Worm (Caenorhabditis elegans) whole organism, L4 larva: Measurements from ENCODE around the gene R02E4.3.

Experiments
- F37D6.2 ChIP-seq: sonication (generic microtip); optimal IDR thresholded peaks from 2 replicates; lab custom pipeline; 2016; ENCODE audit warnings: mild to moderate bottlenecking, missing genetic modification characterization, missing compliant biosample characterization
- F49E8.2 ChIP-seq: sonication (generic microtip); optimal IDR thresholded peaks from 2 replicates; lab custom pipeline; 2016; ENCODE audit warnings: missing compliant biosample characterization, mild to moderate bottlenecking, missing genetic modification characterization, borderline replicate concordance
- T26A8.4 ChIP-seq: fragments of 200-800 bp; sonication (Bioruptor generic); IDR thresholded peaks from 2 replicates; pipeline ENCODE4 v1.3.6; 2022; ENCODE audit warnings: missing genetic modification characterization, missing compliant biosample characterization
- Y105C5A.15 ChIP-seq: fragments of 200-800 bp; sonication (Bioruptor generic); IDR thresholded peaks from 2 replicates; pipeline ENCODE4 v1.3.6; 2022; ENCODE audit warnings: missing genetic modification characterization, missing compliant biosample characterization
- Y48G9A.11 ChIP-seq: fragments of 200-800 bp; sonication (Bioruptor generic); IDR thresholded peaks from 2 replicates; pipeline ENCODE4 v1.3.6; 2022; ENCODE audit warnings: missing genetic modification reagents, missing genetic modification characterization, missing compliant biosample characterization
- Y75B8A.6 ChIP-seq: fragments of 200-800 bp; sonication (Bioruptor generic); IDR thresholded peaks from 2 replicates; pipeline ENCODE4 v1.3.6; 2022; ENCODE audit warnings: missing genetic modification reagents, missing genetic modification characterization, missing compliant biosample characterization
- ZK337.2 ChIP-seq: fragments of 200-800 bp; sonication (Bioruptor generic); IDR thresholded peaks from 2 replicates; pipeline ENCODE4 v1.3.6; 2022; ENCODE audit warnings: missing genetic modification reagents, missing genetic modification characterization, missing compliant biosample characterization
- aha-1 ChIP-seq: fragments of 150-350 bp; peaks from one replicate; lab custom pipeline; 2014; ENCODE audit warnings: missing biosample characterization, missing genetic modification characterization
- ama-1 ChIP-seq: fragments of 150-350 bp; optimal IDR thresholded peaks from 2 replicates; lab custom pipeline; 2014; ENCODE audit warnings: inconsistent platforms, mixed read lengths
- arid-1 ChIP-seq: fragments of 200-800 bp; sonication (Bioruptor generic); conservative IDR thresholded peaks from 2 replicates; pipeline ENCODE4 v1.3.6; 2022; ENCODE audit warnings: missing genetic modification reagents, missing genetic modification characterization, missing compliant biosample characterization
- ceh-20 ChIP-seq: fragments of 200-800 bp; sonication (Bioruptor generic); IDR thresholded peaks from 2 replicates; pipeline ENCODE4 v1.3.6; 2022; ENCODE audit warnings: missing genetic modification reagents, missing genetic modification characterization, missing compliant biosample characterization
- ceh-32 ChIP-seq: sonication (generic microtip); optimal IDR thresholded peaks from 2 replicates; lab custom pipeline; 2016; ENCODE audit warnings: mild to moderate bottlenecking, missing genetic modification characterization, missing compliant biosample characterization; ENCODE audit not compliant: poor library complexity
- ctbp-1 ChIP-seq: fragments of 200-800 bp; sonication (Bioruptor generic); IDR thresholded peaks from 2 replicates; pipeline ENCODE4 v1.3.6; 2022; ENCODE audit warnings: missing genetic modification reagents, missing genetic modification characterization, missing compliant biosample characterization
- dmd-6 ChIP-seq: fragments of 200-800 bp; sonication (Bioruptor generic); IDR thresholded peaks from 2 replicates; pipeline ENCODE4 v1.3.6; 2022; ENCODE audit warnings: missing genetic modification reagents, missing genetic modification characterization, missing compliant biosample characterization
- dmd-8 ChIP-seq: fragments of 200-800 bp; sonication (Bioruptor generic); IDR thresholded peaks from 2 replicates; pipeline ENCODE4 v1.3.6; 2022; ENCODE audit warnings: missing genetic modification characterization, missing compliant biosample characterization
- dmd-9 ChIP-seq: fragments of 200-800 bp; sonication (Bioruptor generic); IDR thresholded peaks from 2 replicates; pipeline ENCODE4 v1.3.6; 2022; ENCODE audit warnings: missing genetic modification reagents, missing genetic modification characterization, missing compliant biosample characterization
- dpl-1 ChIP-seq: fragments of 150-350 bp; optimal IDR thresholded peaks from 2 replicates; lab custom pipeline; 2014; ENCODE audit warnings: missing biosample characterization, missing genetic modification reagents, missing genetic modification characterization
- dve-1 ChIP-seq: sonication (generic microtip); optimal IDR thresholded peaks from 2 replicates; lab custom pipeline; 2017; ENCODE audit warnings: antibody characterized with exemption, mild to moderate bottlenecking, missing genetic modification characterization, missing compliant biosample characterization; ENCODE audit not compliant: insufficient read depth
- egl-27 ChIP-seq: sonication (generic microtip); optimal IDR thresholded peaks from 3 replicates; lab custom pipeline; 2017; ENCODE audit warnings: missing biosample characterization, missing genetic modification reagents, missing genetic modification characterization
- egl-43 ChIP-seq: fragments of 200-800 bp; sonication (Bioruptor generic); IDR thresholded peaks from 2 replicates; pipeline ENCODE4 v1.3.6; 2022; ENCODE audit warnings: missing genetic modification reagents, missing genetic modification characterization, missing compliant biosample characterization
- fkh-10 ChIP-seq: fragments of 150-350 bp; optimal IDR thresholded peaks from 2 replicates; lab custom pipeline; 2014; ENCODE audit warnings: missing biosample characterization, missing genetic modification reagents, missing genetic modification characterization
- gei-8 ChIP-seq: fragments of 200-800 bp; sonication (Bioruptor generic); optimal IDR thresholded peaks from 2 replicates; lab custom pipeline; 2018; ENCODE audit warnings: mild to moderate bottlenecking, missing genetic modification characterization, missing compliant biosample characterization
- hif-1 ChIP-seq, 2 experiments: sonication (generic microtip); optimal IDR thresholded peaks; 2 replicates each; lab custom pipeline; 2016 to 2017; ENCODE audit warnings: missing compliant biosample characterization in 2 of 2, missing genetic modification characterization in 2 of 2, missing genetic modification reagents in 2 of 2, missing genotype in 2 of 2, mild to moderate bottlenecking in 1 of 2
- hlh-11 ChIP-seq: fragments of 200-800 bp; sonication (Bioruptor generic); optimal IDR thresholded peaks from 2 replicates; lab custom pipeline; 2018; ENCODE audit warnings: mild to moderate bottlenecking, missing genetic modification characterization, missing compliant biosample characterization
- hlh-30 ChIP-seq: sonication (generic microtip); optimal IDR thresholded peaks from 2 replicates; lab custom pipeline; 2017; ENCODE audit warnings: antibody characterized with exemption, mild to moderate bottlenecking, missing genetic modification characterization, missing compliant biosample characterization; ENCODE audit not compliant: insufficient read depth
- lim-7 ChIP-seq: fragments of 200-800 bp; sonication (Bioruptor generic); IDR thresholded peaks from 2 replicates; pipeline ENCODE4 v1.3.6; 2022; ENCODE audit warnings: missing genetic modification characterization, missing compliant biosample characterization
- lin-1 ChIP-seq: fragments of 200-800 bp; sonication (Bioruptor generic); IDR thresholded peaks from 2 replicates; pipeline ENCODE4 v1.3.6; 2022; ENCODE audit warnings: missing genetic modification reagents, missing genetic modification characterization, missing compliant biosample characterization
- lin-38 ChIP-seq: fragments of 200-800 bp; sonication (Bioruptor generic); IDR thresholded peaks from 2 replicates; pipeline ENCODE4 v1.3.6; 2022; ENCODE audit warnings: missing genetic modification reagents, missing genetic modification characterization, missing compliant biosample characterization
- lsy-2 ChIP-seq, 2 experiments: fragments of 150-350 bp in 1 of 2; sonication (generic microtip) in 1 of 2; optimal IDR thresholded peaks; 2 replicates each; lab custom pipeline; 2014 to 2017; ENCODE audit warnings: missing biosample characterization in 2 of 2, missing genetic modification characterization in 2 of 2
- madf-5 ChIP-seq, 2 experiments: fragments of 200-800 bp; sonication (Bioruptor generic); IDR thresholded peaks; 2 replicates each; pipeline ENCODE4 v1.3.6; 2022; ENCODE audit warnings: missing compliant biosample characterization in 2 of 2, missing genetic modification characterization in 2 of 2
- madf-9 ChIP-seq: fragments of 200-800 bp; sonication (Bioruptor generic); conservative IDR thresholded peaks from 2 replicates; pipeline ENCODE4 v1.3.6; 2022; ENCODE audit warnings: missing genetic modification reagents, missing genetic modification characterization, missing compliant biosample characterization
- mdl-1 ChIP-seq, 2 experiments: fragments of 150-350 bp in 1 of 2; sonication (generic microtip) in 1 of 2; optimal IDR thresholded peaks; 2 replicates each; lab custom pipeline; 2014 to 2017; ENCODE audit warnings: missing biosample characterization in 2 of 2, missing genetic modification characterization in 2 of 2
- mdt-29 ChIP-seq: fragments of 200-800 bp; sonication (Bioruptor generic); IDR thresholded peaks from 2 replicates; pipeline ENCODE4 v1.3.6; 2022; ENCODE audit warnings: missing genetic modification reagents, missing genetic modification characterization, missing compliant biosample characterization
- mep-1 ChIP-seq: fragments of 150-350 bp; sonication (generic microtip); optimal IDR thresholded peaks from 3 replicates; lab custom pipeline; 2014; ENCODE audit warnings: missing biosample characterization, missing genetic modification characterization
- mxl-3 ChIP-seq: fragments of 200-800 bp; sonication (Bioruptor generic); optimal IDR thresholded peaks from 2 replicates; lab custom pipeline; 2018; ENCODE audit warnings: mild to moderate bottlenecking, missing genetic modification characterization, missing compliant biosample characterization
- nhr-102 ChIP-seq: sonication (generic microtip); optimal IDR thresholded peaks from 2 replicates; lab custom pipeline; 2016; ENCODE audit warnings: mild to moderate bottlenecking, missing genetic modification characterization, moderate library complexity, missing compliant biosample characterization
- nhr-11 ChIP-seq: fragments of 150-350 bp; optimal IDR thresholded peaks from 2 replicates; lab custom pipeline; 2014; ENCODE audit warnings: missing biosample characterization, missing genetic modification characterization
- nhr-237 ChIP-seq: sonication (generic microtip); optimal IDR thresholded peaks from 2 replicates; lab custom pipeline; 2017; ENCODE audit warnings: missing biosample characterization, missing genetic modification characterization
- nhr-28 ChIP-seq: fragments of 150-350 bp; optimal IDR thresholded peaks from 2 replicates; lab custom pipeline; 2014; ENCODE audit warnings: missing biosample characterization, missing genetic modification characterization
- nhr-42 ChIP-seq: fragments of 200-800 bp; sonication (Bioruptor generic); IDR thresholded peaks from 2 replicates; pipeline ENCODE4 v1.3.6; 2022; ENCODE audit warnings: missing genetic modification characterization, missing compliant biosample characterization
- nhr-48 ChIP-seq: sonication (generic microtip); optimal IDR thresholded peaks from 2 replicates; lab custom pipeline; 2016; ENCODE audit warnings: mild to moderate bottlenecking, missing genetic modification characterization, missing compliant biosample characterization
- pha-4 ChIP-seq, 2 experiments: fragments of 150-350 bp in 1 of 2; fragments of 200-800 bp in 1 of 2; sonication (Bioruptor generic) in 1 of 2; IDR thresholded peaks in 1 of 2; optimal IDR thresholded peaks in 1 of 2; 2 replicates each; pipeline versions ENCODE4 v1.3.6 to Lab custom; 2014 to 2022; ENCODE audit warnings: missing genetic modification characterization in 2 of 2, missing genetic modification reagents in 2 of 2, missing biosample characterization in 1 of 2, missing compliant biosample characterization in 1 of 2
- set-16 ChIP-seq: fragments of 200-800 bp; sonication (Bioruptor generic); IDR thresholded peaks from 2 replicates; pipeline ENCODE4 v1.3.6; 2022; ENCODE audit warnings: missing genetic modification reagents, missing genetic modification characterization, missing compliant biosample characterization
- snpc-1.2 ChIP-seq: fragments of 200-800 bp; sonication (Bioruptor generic); IDR thresholded peaks from 2 replicates; pipeline ENCODE4 v1.3.6; 2022; ENCODE audit warnings: missing genetic modification reagents, missing genetic modification characterization, missing compliant biosample characterization
- spr-1 ChIP-seq: sonication (generic microtip); optimal IDR thresholded peaks from 2 replicates; lab custom pipeline; 2016; ENCODE audit warnings: mild to moderate bottlenecking, missing genetic modification characterization, missing compliant biosample characterization
- tra-1 ChIP-seq: fragments of 200-800 bp; sonication (Bioruptor generic); IDR thresholded peaks from 2 replicates; pipeline ENCODE4 v1.3.6; 2022; ENCODE audit warnings: missing genetic modification reagents, missing genetic modification characterization, missing compliant biosample characterization
- unc-130 ChIP-seq: sonication (generic microtip); optimal IDR thresholded peaks from 2 replicates; lab custom pipeline; 2016; ENCODE audit warnings: missing genetic modification reagents, missing genetic modification characterization, missing compliant biosample characterization
- zip-2 ChIP-seq: fragments of 150-350 bp; optimal IDR thresholded peaks from 2 replicates; lab custom pipeline; 2014; ENCODE audit warnings: missing biosample characterization, missing genetic modification characterization
- ztf-11 ChIP-seq: fragments of 150-350 bp; optimal IDR thresholded peaks from 2 replicates; lab custom pipeline; 2014; ENCODE audit warnings: missing biosample characterization, missing genetic modification characterization

Gene R02E4.3

DNA sequence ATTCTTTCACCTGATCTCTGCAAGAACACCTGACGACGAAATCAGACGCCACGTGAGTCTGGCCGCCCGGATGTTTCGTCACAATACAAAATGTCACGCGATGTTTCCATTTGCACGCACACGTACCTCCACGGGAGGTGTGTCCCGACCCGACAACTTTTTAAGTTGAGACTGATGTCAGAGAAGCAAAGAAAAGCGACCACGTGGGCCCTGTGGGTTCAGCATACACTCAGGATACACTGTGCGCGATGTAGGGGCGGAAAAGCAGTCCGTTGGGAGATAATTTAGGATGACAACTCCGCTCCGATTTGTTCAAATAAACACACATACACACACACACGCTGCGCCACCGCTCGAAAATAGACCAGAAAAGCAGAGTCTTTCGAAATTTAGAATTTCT lies 40.3 kb upstream of the R02E4.3 start:
- TF ChIP-seq hlh-30 (tag; lab: Kevin White, UChicago) (peak; percentile 98), mep-1 (tag; lab: Kevin White, UChicago) (peak; percentile 63), dpl-1 (GFP tag; lab: Kevin White, UChicago) (peak; percentile 14), lin-1 (GFP tag; lab: Robert Waterston, UW) (peak; percentile 92), lin-38 (GFP tag; lab: Robert Waterston, UW) (no peak), Y48G9A.11 (GFP tag; lab: Robert Waterston, UW) (0 out of 2 replicates have a peak, but pooled peaks have one; percentile 29), lim-7 (0 out of 2 replicates have a peak, but pooled peaks have one; percentile 10), nhr-11 (tag; lab: Kevin White, UChicago) (peak; percentile 83), mdt-29 (GFP tag; lab: Robert Waterston, UW) (peak; percentile 92), dmd-8 (GFP tag; lab: Robert Waterston, UW) (0 out of 2 replicates have a peak, but pooled peaks have one; percentile 4), aha-1 (tag; lab: Kevin White, UChicago) (peak; percentile 100), F49E8.2 (tag; lab: Kevin White, UChicago) (no peak), nhr-42 (peak; percentile 80; the same call in 1 of the 2 replicates), dmd-6 (GFP tag; lab: Robert Waterston, UW) (peak; percentile 96), madf-9 (GFP tag; lab: Robert Waterston, UW) (peak; percentile 56; the same call in 1 of the 2 replicates), arid-1 (peak; percentile 75), fkh-10 (GFP tag; lab: Kevin White, UChicago) (no peak), ceh-20 (GFP tag; lab: Robert Waterston, UW) (peak; percentile 93), pha-4 (GFP tag; IDR thresholded peaks at IDR 0.05; lab: Robert Waterston, UW) (peak; percentile 50; the same call in 1 of the 2 replicates), pha-4 (tag; optimal IDR thresholded peaks at IDR 0.05; lab: Kevin White, UChicago) (no peak), dmd-9 (0 out of 2 replicates have a peak, but pooled peaks have one; percentile 5), nhr-102 (tag; lab: Kevin White, UChicago) (peak; percentile 79), madf-5 (GFP tag; IDR thresholded peaks at IDR 0.05; lab: Robert Waterston, UW) (peak in 1 of 2 experiments; percentile 82; a peak in 1 of 4 replicates), set-16 (GFP tag; lab: Robert Waterston, UW) (peak; percentile 67), dve-1 (tag; lab: Kevin White, UChicago) (peak; percentile 88), F37D6.2 (tag; lab: Kevin White, UChicago) (no peak), egl-27 (tag; lab: Kevin White, UChicago) (no peak), mdl-1 (tag; optimal IDR thresholded peaks at IDR 0.05; lab: Kevin White, UChicago) (peak; percentile 91 to 93), tra-1 (GFP tag; lab: Robert Waterston, UW) (peak; percentile 94), hlh-11 (tag; lab: Kevin White, UChicago) (peak; percentile 98), ceh-32 (peak; percentile 48), ZK337.2 (0 out of 2 replicates have a peak, but pooled peaks have one; percentile 53), lsy-2 (tag; optimal IDR thresholded peaks at IDR 0.05; lab: Kevin White, UChicago) (peak in 1 of 2 experiments; percentile 74), nhr-48 (tag; lab: Kevin White, UChicago) (peak; percentile 97), ztf-11 (tag; lab: Kevin White, UChicago) (no peak), zip-2 (tag; lab: Kevin White, UChicago) (no peak), Y75B8A.6 (GFP tag; lab: Robert Waterston, UW) (peak; percentile 58; the same call in 1 of the 2 replicates), gei-8 (peak; percentile 59), nhr-237 (tag; lab: Kevin White, UChicago) (no peak), T26A8.4 (GFP tag; lab: Robert Waterston, UW) (peak; percentile 73), unc-130 (GFP tag; lab: Kevin White, UChicago) (no peak), ctbp-1 (GFP tag; lab: Robert Waterston, UW) (peak; percentile 58; the same call in 1 of the 2 replicates), snpc-1.2 (GFP tag; lab: Robert Waterston, UW) (0 out of 2 replicates have a peak, but pooled peaks have one; percentile 16), egl-43 (peak; percentile 47; the same call in 1 of the 2 replicates), mxl-3 (peak; percentile 93), ama-1 (lab: Kevin White, UChicago) (peak; percentile 59), spr-1 (tag; lab: Kevin White, UChicago) (peak; percentile 26), Y105C5A.15 (GFP tag; lab: Robert Waterston, UW) (no peak), nhr-28 (tag; lab: Kevin White, UChicago) (peak; percentile 86), hif-1 (tag; optimal IDR thresholded peaks at IDR 0.05; lab: Kevin White, UChicago) (peak; percentile 98 to 100)
